Fruit fly (Drosophila melanogaster) whole organism, embryonic: ENCODE measurements around the gene CG10993.

Experiments used
- Atf3 ChIP-seq: fragments of 200-800 bp; sonication (Bioruptor generic); optimal IDR thresholded peaks from 3 replicates; lab custom pipeline; 2016; ENCODE audit warnings: missing biosample characterization, missing genetic modification characterization
- BtbVII ChIP-seq: fragments of 200-800 bp; sonication (Bioruptor generic); optimal IDR thresholded peaks from 3 replicates; lab custom pipeline; 2017; ENCODE audit warnings: missing biosample characterization, mild to moderate bottlenecking, missing genetic modification characterization
- CG10147 ChIP-seq: fragments of 200-800 bp; sonication (Bioruptor generic); optimal IDR thresholded peaks from 2 replicates; lab custom pipeline; 2019; ENCODE audit warnings: missing biosample characterization, mild to moderate bottlenecking, missing genetic modification characterization, moderate library complexity
- CG11504 ChIP-seq: fragments of 200-800 bp; sonication (Bioruptor generic); optimal IDR thresholded peaks from 3 replicates; lab custom pipeline; 2019; ENCODE audit warnings: missing biosample characterization, mild to moderate bottlenecking, missing genetic modification characterization, moderate library complexity
- CG11560 ChIP-seq: fragments of 200-800 bp; sonication (Bioruptor generic); IDR thresholded peaks from 3 replicates; pipeline ENCODE4 v1.3.6; 2022; ENCODE audit warnings: missing biosample characterization, missing genetic modification characterization
- CG12071 ChIP-seq: fragments of 200-800 bp; sonication (Bioruptor generic); optimal IDR thresholded peaks from 3 replicates; lab custom pipeline; 2018; ENCODE audit warnings: missing biosample characterization, mild to moderate bottlenecking, missing genetic modification characterization
- CG12391 ChIP-seq: fragments of 200-800 bp; sonication (Bioruptor generic); optimal IDR thresholded peaks from 3 replicates; lab custom pipeline; 2018; ENCODE audit warnings: missing biosample characterization, mild to moderate bottlenecking, missing genetic modification characterization, moderate library complexity
- CG12659 ChIP-seq: fragments of 200-800 bp; sonication (Bioruptor generic); optimal IDR thresholded peaks from 3 replicates; lab custom pipeline; 2017; ENCODE audit warnings: mild to moderate bottlenecking, missing biosample characterization, missing genetic modification reagents, missing genetic modification characterization
- CG12744 ChIP-seq: fragments of 200-800 bp; sonication (Bioruptor generic); optimal IDR thresholded peaks from 2 replicates; lab custom pipeline; 2016; ENCODE audit warnings: missing biosample characterization, missing genetic modification characterization
- CG13775 ChIP-seq: fragments of 200-800 bp; sonication (Bioruptor generic); optimal IDR thresholded peaks from 3 replicates; lab custom pipeline; 2017; ENCODE audit warnings: missing biosample characterization, mild to moderate bottlenecking, missing genetic modification characterization
- CG1602 ChIP-seq: fragments of 200-800 bp; sonication (Bioruptor generic); optimal IDR thresholded peaks from 3 replicates; lab custom pipeline; 2016; ENCODE audit warnings: missing biosample characterization, missing genetic modification characterization
- CG1603 ChIP-seq: fragments of 200-800 bp; sonication (Bioruptor generic); optimal IDR thresholded peaks from 2 replicates; lab custom pipeline; 2019; ENCODE audit warnings: missing biosample characterization, mild to moderate bottlenecking, missing genetic modification characterization, moderate library complexity
- CG17359 ChIP-seq: fragments of 200-800 bp; sonication (Bioruptor generic); optimal IDR thresholded peaks from 3 replicates; lab custom pipeline; 2018; ENCODE audit warnings: missing biosample characterization, mild to moderate bottlenecking, missing genetic modification characterization, moderate library complexity
- CG17385 ChIP-seq: fragments of 200-800 bp; sonication (Bioruptor generic); optimal IDR thresholded peaks from 3 replicates; lab custom pipeline; 2018; ENCODE audit warnings: missing biosample characterization, mild to moderate bottlenecking, missing genetic modification characterization
- CG1832 ChIP-seq: fragments of 200-800 bp; sonication (Bioruptor generic); optimal IDR thresholded peaks from 2 replicates; lab custom pipeline; 2017; ENCODE audit warnings: missing biosample characterization, mild to moderate bottlenecking, missing genetic modification characterization, inconsistent platforms
- CG18476 ChIP-seq: fragments of 200-800 bp; sonication (Bioruptor generic); optimal IDR thresholded peaks from 2 replicates; lab custom pipeline; 2016; ENCODE audit warnings: missing biosample characterization, mild to moderate bottlenecking, missing genetic modification characterization
- CG18599 ChIP-seq: fragments of 200-800 bp; sonication (Bioruptor generic); optimal IDR thresholded peaks from 3 replicates; lab custom pipeline; 2017; ENCODE audit warnings: missing biosample characterization, missing genetic modification characterization, mild to moderate bottlenecking, moderate library complexity, missing genetic modification reagents
- CG18619 ChIP-seq: fragments of 200-800 bp; sonication (Bioruptor generic); optimal IDR thresholded peaks from 3 replicates; lab custom pipeline; 2017; ENCODE audit warnings: missing biosample characterization, mild to moderate bottlenecking, missing genetic modification characterization
- CG2120 ChIP-seq: fragments of 200-800 bp; sonication (Bioruptor generic); optimal IDR thresholded peaks from 3 replicates; lab custom pipeline; 2016; ENCODE audit warnings: missing biosample characterization, missing genetic modification characterization
- CG2678 ChIP-seq: fragments of 200-800 bp; sonication (Bioruptor generic); optimal IDR thresholded peaks from 3 replicates; lab custom pipeline; 2019; ENCODE audit warnings: missing biosample characterization, mild to moderate bottlenecking, missing genetic modification characterization, moderate library complexity
- CG32767 ChIP-seq: fragments of 200-800 bp; sonication (Bioruptor generic); IDR thresholded peaks from 2 replicates; pipeline ENCODE4 v1.3.6; 2022; ENCODE audit warnings: missing biosample characterization, missing genetic modification characterization
- CG3281 ChIP-seq: fragments of 200-800 bp; sonication (Bioruptor generic); optimal IDR thresholded peaks from 3 replicates; lab custom pipeline; 2017; ENCODE audit warnings: missing biosample characterization, mild to moderate bottlenecking, missing genetic modification characterization
- CG7556 ChIP-seq: fragments of 200-800 bp; sonication (Bioruptor generic); optimal IDR thresholded peaks from 2 replicates; lab custom pipeline; 2017; ENCODE audit warnings: missing biosample characterization, mild to moderate bottlenecking, missing genetic modification characterization
- CG7786 ChIP-seq: fragments of 200-800 bp; sonication (Bioruptor generic); optimal IDR thresholded peaks from 2 replicates; lab custom pipeline; 2016; ENCODE audit warnings: missing biosample characterization, missing genetic modification characterization
- CG7839 ChIP-seq: fragments of 200-800 bp; sonication (Bioruptor generic); optimal IDR thresholded peaks from 3 replicates; lab custom pipeline; 2018; ENCODE audit warnings: missing biosample characterization, mild to moderate bottlenecking, missing genetic modification characterization, moderate library complexity
- CG9817 ChIP-seq: fragments of 200-800 bp; sonication (Bioruptor generic); optimal IDR thresholded peaks from 2 replicates; lab custom pipeline; 2018; ENCODE audit warnings: missing biosample characterization, mild to moderate bottlenecking, missing genetic modification characterization, moderate library complexity
- CrebB ChIP-seq: fragments of 200-800 bp; sonication (Bioruptor generic); optimal IDR thresholded peaks from 3 replicates; lab custom pipeline; 2018; ENCODE audit warnings: missing biosample characterization, mild to moderate bottlenecking, missing genetic modification characterization
- Dfd ChIP-seq, 2 experiments: fragments of >200 bp; optimal IDR thresholded peaks; 2 replicates each; lab custom pipeline; 2017; ENCODE audit warnings: missing biosample characterization in 2 of 2, missing genetic modification characterization in 2 of 2
- Drgx ChIP-seq: fragments of 200-800 bp; sonication (Bioruptor generic); IDR thresholded peaks from 2 replicates; pipeline ENCODE4 v1.3.6; 2022; ENCODE audit warnings: missing biosample characterization, missing genetic modification characterization
- E2f2 ChIP-seq: fragments of 200-800 bp; sonication (Bioruptor generic); IDR thresholded peaks from 2 replicates; pipeline ENCODE4 v1.3.6; 2022; ENCODE audit warnings: missing biosample characterization, missing genetic modification characterization
- Hmr ChIP-seq: fragments of 200-800 bp; sonication (Bioruptor generic); optimal IDR thresholded peaks from 3 replicates; lab custom pipeline; 2017; ENCODE audit warnings: mild to moderate bottlenecking, missing biosample characterization, missing genetic modification reagents, missing genetic modification characterization
- Hr51 ChIP-seq, 2 experiments: fragments of 200-800 bp; sonication (Bioruptor generic); optimal IDR thresholded peaks; 2 replicates in 1 of 2; 3 replicates in 1 of 2; lab custom pipeline; 2016 to 2018; ENCODE audit warnings: missing biosample characterization in 2 of 2, missing genetic modification characterization in 2 of 2, mild to moderate bottlenecking in 1 of 2, moderate library complexity in 1 of 2
- Meics ChIP-seq: fragments of 200-800 bp; sonication (Bioruptor generic); optimal IDR thresholded peaks from 2 replicates; lab custom pipeline; 2017; ENCODE audit warnings: missing biosample characterization, mild to moderate bottlenecking, missing genetic modification characterization
- PHDP ChIP-seq: fragments of 200-800 bp; sonication (Bioruptor generic); optimal IDR thresholded peaks from 3 replicates; lab custom pipeline; 2018; ENCODE audit warnings: missing biosample characterization, mild to moderate bottlenecking, missing genetic modification characterization, moderate library complexity
- Pdp1 ChIP-seq, 2 experiments: fragments of 200-800 bp; sonication (Bioruptor generic); optimal IDR thresholded peaks; 3 replicates each; lab custom pipeline; 2016; ENCODE audit warnings: missing biosample characterization in 2 of 2, missing genetic modification characterization in 2 of 2, mild to moderate bottlenecking in 1 of 2, moderate library complexity in 1 of 2
- Sox102F ChIP-seq: fragments of 200-800 bp; sonication (Bioruptor generic); optimal IDR thresholded peaks from 2 replicates; lab custom pipeline; 2018; ENCODE audit warnings: missing biosample characterization, mild to moderate bottlenecking, missing genetic modification characterization, moderate library complexity
- bsh ChIP-seq, 2 experiments: fragments of 200-800 bp; sonication (Bioruptor generic); optimal IDR thresholded peaks; 2 replicates each; lab custom pipeline; 2017 to 2018; ENCODE audit warnings: mild to moderate bottlenecking in 2 of 2, missing biosample characterization in 2 of 2, missing genetic modification characterization in 2 of 2, moderate library complexity in 1 of 2
- cg ChIP-seq: fragments of 200-800 bp; sonication (Bioruptor generic); optimal IDR thresholded peaks from 3 replicates; lab custom pipeline; 2019; ENCODE audit warnings: missing biosample characterization, mild to moderate bottlenecking, missing genetic modification characterization, moderate library complexity
- chif ChIP-seq, 2 experiments: fragments of 200-800 bp; sonication (Bioruptor generic); optimal IDR thresholded peaks; 3 replicates each; lab custom pipeline; 2016; ENCODE audit warnings: missing biosample characterization in 2 of 2, missing genetic modification characterization in 2 of 2
- dpn ChIP-seq, 2 experiments: fragments of 200-800 bp; sonication (Bioruptor generic); optimal IDR thresholded peaks; 3 replicates each; lab custom pipeline; 2016; ENCODE audit warnings: missing biosample characterization in 2 of 2, missing genetic modification characterization in 2 of 2
- fd3F ChIP-seq: fragments of 200-800 bp; sonication (Bioruptor generic); optimal IDR thresholded peaks from 2 replicates; lab custom pipeline; 2018; ENCODE audit warnings: missing biosample characterization, mild to moderate bottlenecking, missing genetic modification characterization, moderate library complexity
- kah ChIP-seq: fragments of 200-800 bp; sonication (Bioruptor generic); optimal IDR thresholded peaks from 2 replicates; lab custom pipeline; 2018; ENCODE audit warnings: missing biosample characterization, mild to moderate bottlenecking, missing genetic modification characterization
- otp ChIP-seq: fragments of 200-800 bp; sonication (Bioruptor generic); IDR thresholded peaks from 3 replicates; pipeline ENCODE4, ENCODE4 v1.3.6; 2022; ENCODE audit warnings: missing biosample characterization, missing genetic modification characterization
- pho ChIP-seq: fragments of 200-800 bp; sonication (Bioruptor generic); optimal IDR thresholded peaks from 2 replicates; lab custom pipeline; 2016; ENCODE audit warnings: missing biosample characterization, missing genetic modification characterization
- scrt ChIP-seq: fragments of 200-800 bp; sonication (Bioruptor generic); optimal IDR thresholded peaks from 2 replicates; lab custom pipeline; 2018; ENCODE audit warnings: missing biosample characterization, mild to moderate bottlenecking, missing genetic modification characterization, moderate library complexity
- so ChIP-seq: fragments of 200-800 bp; sonication (Bioruptor generic); IDR thresholded peaks from 3 replicates; pipeline ENCODE4 v1.3.6; 2022; ENCODE audit warnings: missing biosample characterization, missing genetic modification characterization
- vvl ChIP-seq: fragments of 200-800 bp; sonication (Bioruptor generic); IDR thresholded peaks from 2 replicates; pipeline ENCODE4 v1.3.6; 2022; ENCODE audit warnings: missing biosample characterization, missing genetic modification characterization

CG10993 gene

DNA sequence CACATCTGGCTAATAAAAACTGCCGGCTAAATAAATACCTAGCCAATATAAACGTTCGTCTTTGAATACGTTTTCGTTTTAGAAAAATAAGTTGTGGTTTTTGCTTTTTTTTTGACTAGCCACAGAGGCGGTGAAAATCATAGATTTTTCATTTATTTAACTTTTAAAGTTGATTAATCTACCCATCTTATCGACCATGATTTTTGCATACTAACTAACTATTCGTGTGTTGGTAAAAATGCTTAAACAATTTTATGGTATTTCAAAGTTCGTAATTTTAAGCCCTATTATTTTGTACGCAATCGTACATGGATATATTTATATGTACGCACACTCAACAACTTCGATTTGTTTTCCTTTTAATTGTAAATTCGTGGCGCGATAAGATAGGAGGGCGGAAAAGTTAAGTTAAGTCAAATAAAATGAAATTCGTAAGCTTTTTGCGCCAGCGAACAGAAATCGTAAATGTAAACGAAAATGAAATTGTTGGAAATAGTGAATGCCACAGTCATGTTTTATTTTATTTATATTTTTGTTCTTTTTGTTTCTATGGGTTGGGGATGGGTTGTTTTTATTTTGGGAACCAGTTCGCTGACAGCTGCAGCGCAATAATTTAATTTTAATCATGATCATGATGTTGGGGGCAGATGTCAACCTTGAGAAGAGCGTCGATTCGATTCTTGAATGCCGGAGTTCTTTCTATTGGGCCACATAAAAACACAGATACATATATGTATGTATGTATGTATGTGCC is 26.7 kb upstream of the CG10993 start:
- TF ChIP-seq Sox102F (peak; percentile 65), BtbVII (GFP tag; lab: Kevin White, UChicago) (peak; percentile 49), fd3F (GFP tag; lab: Kevin White, UChicago) (peak; percentile 8), Hmr (GFP tag; lab: Kevin White, UChicago) (peak; percentile 34), PHDP (tag; lab: Kevin White, UChicago) (peak; percentile 68), Atf3 (GFP tag; lab: Kevin White, UChicago) (no peak), Meics (GFP tag; lab: Kevin White, UChicago) (peak; percentile 64), otp (0 out of 3 replicates have a peak, but pooled peaks have one; percentile 10), CG1603 (tag; lab: Kevin White, UChicago) (peak; percentile 5), CG1832 (GFP tag; lab: Kevin White, UChicago) (no peak), CG7839 (peak; percentile 57), CG18476 (GFP tag; lab: Kevin White, UChicago) (peak; percentile 27), CG12391 (tag; lab: Kevin White, UChicago) (peak; percentile 30), Dfd (GFP tag; optimal IDR thresholded peaks at IDR 0.05; lab: Kevin White, UChicago) (no peak), CG12071 (GFP tag; lab: Kevin White, UChicago) (peak; percentile 27), CG12659 (GFP tag; lab: Kevin White, UChicago) (peak; percentile 21), Pdp1 (GFP tag; optimal IDR thresholded peaks at IDR 0.05; lab: Kevin White, UChicago) (peak in 1 of 2 experiments; percentile 4), CG10147 (peak; percentile 4), CG2678 (tag; lab: Kevin White, UChicago) (peak; percentile 44), CG18619 (peak; percentile 36), chif (GFP tag; optimal IDR thresholded peaks at IDR 0.05; lab: Kevin White, UChicago) (peak; percentile 11 to 16), CG12744 (GFP tag; lab: Kevin White, UChicago) (peak; percentile 26), dpn (GFP tag; optimal IDR thresholded peaks at IDR 0.05; lab: Kevin White, UChicago) (peak in 1 of 2 experiments; percentile 31), vvl (peak; percentile 62; the same call in 1 of the 2 replicates), pho (GFP tag; lab: Kevin White, UChicago) (peak; percentile 16), kah (no peak), CG32767 (0 out of 2 replicates have a peak, but pooled peaks have one; percentile 26), CG13775 (GFP tag; lab: Kevin White, UChicago) (peak; percentile 11), CG7786 (GFP tag; lab: Kevin White, UChicago) (no peak), CG17359 (tag; lab: Kevin White, UChicago) (peak; percentile 46), CrebB (tag; lab: Kevin White, UChicago) (peak; percentile 19), CG7556 (GFP tag; lab: Kevin White, UChicago) (peak; percentile 51), CG2120 (peak; percentile 67), Hr51 (GFP tag; optimal IDR thresholded peaks at IDR 0.05; lab: Kevin White, UChicago) (peak in 1 of 2 experiments; percentile 69), CG11560 (tag; lab: Robert Waterston, UW) (no peak), CG1602 (GFP tag; lab: Kevin White, UChicago) (peak; percentile 26), cg (GFP tag; lab: Kevin White, UChicago) (peak; percentile 13), CG18599 (GFP tag; lab: Kevin White, UChicago) (peak; percentile 75), scrt (peak; percentile 4), CG17385 (GFP tag; lab: Kevin White, UChicago) (peak; percentile 42), Drgx (GFP tag; lab: Robert Waterston, UW) (peak; percentile 61), CG3281 (GFP tag; lab: Kevin White, UChicago) (peak; percentile 42), so (GFP tag; lab: Robert Waterston, UW) (peak; percentile 78), CG11504 (tag; lab: Kevin White, UChicago) (peak; percentile 59), bsh (GFP tag; optimal IDR thresholded peaks at IDR 0.05; lab: Kevin White, UChicago) (peak in 1 of 2 experiments; percentile 51), CG9817 (tag; lab: Kevin White, UChicago) (peak; percentile 14), E2f2 (GFP tag; lab: Robert Waterston, UW) (0 out of 2 replicates have a peak, but pooled peaks have one; percentile 26)
